Fruit fly (Drosophila melanogaster) whole organism, prepupa: ENCODE results near the gene CG5535.

Experiments
- Blimp-1 ChIP-seq: fragments of 200-800 bp; sonication (Bioruptor generic); optimal IDR thresholded peaks from 3 replicates; lab custom pipeline; 2017; ENCODE audit warnings: missing biosample characterization, missing genetic modification characterization, mild to moderate bottlenecking, moderate library complexity, missing genetic modification reagents
- CG10631 ChIP-seq: fragments of 200-800 bp; sonication (Bioruptor generic); optimal IDR thresholded peaks from 2 replicates; lab custom pipeline; 2016; ENCODE audit warnings: missing biosample characterization, missing genetic modification characterization
- CG10669 ChIP-seq: fragments of 200-800 bp; sonication (Bioruptor generic); optimal IDR thresholded peaks from 3 replicates; lab custom pipeline; 2018; ENCODE audit warnings: missing biosample characterization, mild to moderate bottlenecking, missing genetic modification characterization, moderate library complexity
- CG11294 ChIP-seq: fragments of 200-800 bp; sonication (Bioruptor generic); IDR thresholded peaks from 2 replicates; pipeline ENCODE4 v1.3.6; 2022; ENCODE audit warnings: missing biosample characterization, missing genetic modification characterization
- CG11762 ChIP-seq: fragments of 200-800 bp; sonication (Bioruptor generic); optimal IDR thresholded peaks from 3 replicates; lab custom pipeline; 2016; ENCODE audit warnings: missing biosample characterization, missing genetic modification characterization; ENCODE audit not compliant: insufficient read depth
- CG11902 ChIP-seq: fragments of 200-800 bp; sonication (Bioruptor generic); optimal IDR thresholded peaks from 3 replicates; lab custom pipeline; 2016; ENCODE audit warnings: missing biosample characterization, missing genetic modification characterization
- CG15336 ChIP-seq: fragments of 200-800 bp; sonication (Bioruptor generic); IDR thresholded peaks from 2 replicates; pipeline ENCODE4 v1.3.6; 2022; ENCODE audit warnings: missing biosample characterization, missing genetic modification characterization
- CG1621 ChIP-seq: fragments of 200-800 bp; sonication (Bioruptor generic); optimal IDR thresholded peaks from 3 replicates; lab custom pipeline; 2018; ENCODE audit warnings: missing biosample characterization, mild to moderate bottlenecking, missing genetic modification characterization
- CG16779 ChIP-seq: fragments of 200-800 bp; sonication (Bioruptor generic); optimal IDR thresholded peaks from 3 replicates; lab custom pipeline; 2017; ENCODE audit warnings: missing biosample characterization, mild to moderate bottlenecking, missing genetic modification characterization
- CG3032 ChIP-seq: fragments of 200-800 bp; optimal IDR thresholded peaks from 2 replicates; lab custom pipeline; 2019; ENCODE audit warnings: missing biosample characterization, mild to moderate bottlenecking, missing genetic modification characterization, moderate library complexity
- CG31627 ChIP-seq: fragments of 200-800 bp; sonication (Bioruptor generic); optimal IDR thresholded peaks from 3 replicates; lab custom pipeline; 2016; ENCODE audit warnings: missing biosample characterization, missing genetic modification characterization
- CG32006 ChIP-seq: fragments of 200-800 bp; sonication (Bioruptor generic); optimal IDR thresholded peaks from 3 replicates; lab custom pipeline; 2017; ENCODE audit warnings: missing biosample characterization, mild to moderate bottlenecking, missing genetic modification characterization
- CG34406 ChIP-seq: fragments of 200-800 bp; sonication (Bioruptor generic); optimal IDR thresholded peaks from 3 replicates; lab custom pipeline; 2016; ENCODE audit warnings: missing biosample characterization, missing genetic modification characterization
- CG4318 ChIP-seq: fragments of 200-800 bp; sonication (Bioruptor generic); optimal IDR thresholded peaks from 3 replicates; lab custom pipeline; 2017; ENCODE audit warnings: missing biosample characterization, mild to moderate bottlenecking, missing genetic modification characterization
- CG6163 ChIP-seq: fragments of 200-800 bp; sonication (Bioruptor generic); IDR thresholded peaks from 3 replicates; pipeline ENCODE4 v1.3.6; 2022; ENCODE audit warnings: missing biosample characterization, missing genetic modification characterization
- CG6276 ChIP-seq: fragments of 200-800 bp; sonication (Bioruptor generic); optimal IDR thresholded peaks from 2 replicates; lab custom pipeline; 2017; ENCODE audit warnings: missing biosample characterization, mild to moderate bottlenecking, missing genetic modification characterization
- CG6792 ChIP-seq: fragments of 200-800 bp; sonication (Bioruptor generic); optimal IDR thresholded peaks from 3 replicates; lab custom pipeline; 2016; ENCODE audit warnings: missing biosample characterization, missing genetic modification characterization
- CG6854 ChIP-seq: fragments of 200-800 bp; sonication (Bioruptor generic); optimal IDR thresholded peaks from 2 replicates; lab custom pipeline; 2017; ENCODE audit warnings: missing biosample characterization, mild to moderate bottlenecking, missing genetic modification characterization
- CG8319 ChIP-seq: fragments of 200-800 bp; sonication (Bioruptor generic); optimal IDR thresholded peaks from 3 replicates; lab custom pipeline; 2016; ENCODE audit warnings: missing biosample characterization, missing genetic modification characterization
- CG8632 ChIP-seq: fragments of 200-800 bp; sonication (Bioruptor generic); optimal IDR thresholded peaks from 3 replicates; lab custom pipeline; 2016; ENCODE audit warnings: missing biosample characterization, missing genetic modification characterization
- CG9139 ChIP-seq: fragments of 200-800 bp; sonication (Bioruptor generic); optimal IDR thresholded peaks from 3 replicates; lab custom pipeline; 2017; ENCODE audit warnings: missing biosample characterization, mild to moderate bottlenecking, missing genetic modification characterization
- Eip78C ChIP-seq: fragments of 200-800 bp; sonication (Bioruptor generic); peaks from one replicate; lab custom pipeline; 2016; ENCODE audit warnings: missing biosample characterization, missing genetic modification characterization
- Eip93F ChIP-seq: fragments of 200-800 bp; sonication (Bioruptor generic); optimal IDR thresholded peaks from 2 replicates; lab custom pipeline; 2016; ENCODE audit warnings: missing biosample characterization, mild to moderate bottlenecking, missing genetic modification characterization
- Ets21C ChIP-seq: fragments of 200-800 bp; sonication (Bioruptor generic); optimal IDR thresholded peaks from 3 replicates; lab custom pipeline; 2016; ENCODE audit warnings: missing biosample characterization, missing genetic modification characterization
- Ets96B ChIP-seq: fragments of 200-800 bp; optimal IDR thresholded peaks from 2 replicates; lab custom pipeline; 2019; ENCODE audit warnings: missing biosample characterization, mild to moderate bottlenecking, missing genetic modification characterization, moderate library complexity
- Gug ChIP-seq: fragments of 200-800 bp; sonication (Bioruptor generic); IDR thresholded peaks from 2 replicates; pipeline ENCODE4 v1.3.6; 2022; ENCODE audit warnings: missing biosample characterization, missing genetic modification characterization
- Hr38 ChIP-seq: sonication (Bioruptor generic); optimal IDR thresholded peaks from 2 replicates; lab custom pipeline; 2016; ENCODE audit warnings: missing biosample characterization, missing genetic modification characterization
- Hr39 ChIP-seq: fragments of 200-800 bp; sonication (Bioruptor generic); optimal IDR thresholded peaks from 2 replicates; lab custom pipeline; 2016; ENCODE audit warnings: missing biosample characterization, missing genetic modification characterization
- Hr4 ChIP-seq: fragments of 200-800 bp; sonication (Bioruptor generic); optimal IDR thresholded peaks from 3 replicates; lab custom pipeline; 2016; ENCODE audit warnings: missing biosample characterization, missing genetic modification characterization
- Lpt ChIP-seq: fragments of 200-800 bp; sonication (Bioruptor generic); optimal IDR thresholded peaks from 3 replicates; lab custom pipeline; 2016; ENCODE audit warnings: missing biosample characterization, missing genetic modification characterization
- Met ChIP-seq: fragments of 200-800 bp; sonication (Bioruptor generic); optimal IDR thresholded peaks from 3 replicates; lab custom pipeline; 2016; ENCODE audit warnings: missing biosample characterization, missing genetic modification characterization
- OdsH ChIP-seq: fragments of 200-800 bp; sonication (Bioruptor generic); optimal IDR thresholded peaks from 3 replicates; lab custom pipeline; 2016; ENCODE audit warnings: missing biosample characterization, missing genetic modification characterization
- Smox ChIP-seq: fragments of 200-800 bp; sonication (Bioruptor generic); optimal IDR thresholded peaks from 3 replicates; lab custom pipeline; 2016; ENCODE audit warnings: missing biosample characterization, missing genetic modification characterization
- Sox102F ChIP-seq: fragments of 200-800 bp; sonication (Bioruptor generic); optimal IDR thresholded peaks from 2 replicates; lab custom pipeline; 2016; ENCODE audit warnings: missing biosample characterization, mild to moderate bottlenecking, missing genetic modification characterization
- Sox14 ChIP-seq: fragments of 200-800 bp; sonication (Bioruptor generic); optimal IDR thresholded peaks from 3 replicates; lab custom pipeline; 2016; ENCODE audit warnings: missing biosample characterization, missing genetic modification characterization
- Sox15 ChIP-seq: fragments of 200-800 bp; sonication (Bioruptor generic); optimal IDR thresholded peaks from 3 replicates; lab custom pipeline; 2016; ENCODE audit warnings: missing biosample characterization, missing genetic modification characterization
- achi ChIP-seq: fragments of 200-800 bp; sonication (Bioruptor generic); optimal IDR thresholded peaks from 3 replicates; lab custom pipeline; 2016; ENCODE audit warnings: missing biosample characterization, missing genetic modification characterization
- cyc ChIP-seq: fragments of 200-800 bp; sonication (Bioruptor generic); optimal IDR thresholded peaks from 3 replicates; lab custom pipeline; 2016; ENCODE audit warnings: missing biosample characterization, missing genetic modification characterization
- dac ChIP-seq: fragments of 200-800 bp; sonication (Bioruptor generic); optimal IDR thresholded peaks from 2 replicates; lab custom pipeline; 2017; ENCODE audit warnings: missing biosample characterization, mild to moderate bottlenecking, missing genetic modification characterization
- dsx ChIP-seq: fragments of 200-800 bp; optimal IDR thresholded peaks from 3 replicates; lab custom pipeline; 2019; ENCODE audit warnings: missing biosample characterization, mild to moderate bottlenecking, missing genetic modification characterization, moderate library complexity; ENCODE audit not compliant: poor library complexity, severe bottlenecking
- eg ChIP-seq: fragments of 200-800 bp; sonication (Bioruptor generic); IDR thresholded peaks from 3 replicates; pipeline ENCODE4 v1.3.6; 2022; ENCODE audit warnings: missing biosample characterization, missing genetic modification characterization
- esn ChIP-seq: fragments of 200-800 bp; sonication (Bioruptor generic); optimal IDR thresholded peaks from 2 replicates; lab custom pipeline; 2016; ENCODE audit warnings: missing biosample characterization, mild to moderate bottlenecking, missing genetic modification characterization, moderate library complexity
- fd59A ChIP-seq: fragments of 200-800 bp; sonication (Bioruptor generic); optimal IDR thresholded peaks from 2 replicates; lab custom pipeline; 2017; ENCODE audit warnings: missing biosample characterization, mild to moderate bottlenecking, missing genetic modification characterization, missing genetic modification reagents
- fkh ChIP-seq: fragments of 200-800 bp; sonication (Bioruptor generic); optimal IDR thresholded peaks from 3 replicates; lab custom pipeline; 2017; ENCODE audit warnings: missing biosample characterization, mild to moderate bottlenecking, missing genetic modification characterization, moderate library complexity
- net ChIP-seq: fragments of 200-800 bp; sonication (Bioruptor generic); optimal IDR thresholded peaks from 3 replicates; lab custom pipeline; 2016; ENCODE audit warnings: missing biosample characterization, missing genetic modification characterization
- pdm3 ChIP-seq: fragments of 200-800 bp; sonication (Bioruptor generic); optimal IDR thresholded peaks from 3 replicates; lab custom pipeline; 2016; ENCODE audit warnings: missing biosample characterization, missing genetic modification characterization
- spab ChIP-seq: fragments of 200-800 bp; sonication (Bioruptor generic); optimal IDR thresholded peaks from 2 replicates; lab custom pipeline; 2017; ENCODE audit warnings: missing biosample characterization, mild to moderate bottlenecking, missing genetic modification characterization, missing genetic modification reagents
- ss ChIP-seq, 2 experiments: fragments of 200-800 bp; sonication (Bioruptor generic); optimal IDR thresholded peaks; 2 replicates in 1 of 2; 3 replicates in 1 of 2; lab custom pipeline; 2017 to 2018; ENCODE audit warnings: mild to moderate bottlenecking in 2 of 2, missing biosample characterization in 2 of 2, missing genetic modification characterization in 2 of 2, moderate library complexity in 1 of 2
- svp ChIP-seq: fragments of 200-800 bp; sonication (Bioruptor generic); peaks from one replicate; lab custom pipeline; 2016; ENCODE audit warnings: missing biosample characterization, missing genetic modification characterization
- topi ChIP-seq: fragments of 200-800 bp; sonication (Bioruptor generic); optimal IDR thresholded peaks from 3 replicates; lab custom pipeline; 2016; ENCODE audit warnings: missing biosample characterization, missing genetic modification characterization
- vri ChIP-seq: fragments of 200-800 bp; sonication (Bioruptor generic); optimal IDR thresholded peaks from 3 replicates; lab custom pipeline; 2016; ENCODE audit warnings: missing biosample characterization, mild to moderate bottlenecking, missing genetic modification characterization

CG5535 gene

DNA sequence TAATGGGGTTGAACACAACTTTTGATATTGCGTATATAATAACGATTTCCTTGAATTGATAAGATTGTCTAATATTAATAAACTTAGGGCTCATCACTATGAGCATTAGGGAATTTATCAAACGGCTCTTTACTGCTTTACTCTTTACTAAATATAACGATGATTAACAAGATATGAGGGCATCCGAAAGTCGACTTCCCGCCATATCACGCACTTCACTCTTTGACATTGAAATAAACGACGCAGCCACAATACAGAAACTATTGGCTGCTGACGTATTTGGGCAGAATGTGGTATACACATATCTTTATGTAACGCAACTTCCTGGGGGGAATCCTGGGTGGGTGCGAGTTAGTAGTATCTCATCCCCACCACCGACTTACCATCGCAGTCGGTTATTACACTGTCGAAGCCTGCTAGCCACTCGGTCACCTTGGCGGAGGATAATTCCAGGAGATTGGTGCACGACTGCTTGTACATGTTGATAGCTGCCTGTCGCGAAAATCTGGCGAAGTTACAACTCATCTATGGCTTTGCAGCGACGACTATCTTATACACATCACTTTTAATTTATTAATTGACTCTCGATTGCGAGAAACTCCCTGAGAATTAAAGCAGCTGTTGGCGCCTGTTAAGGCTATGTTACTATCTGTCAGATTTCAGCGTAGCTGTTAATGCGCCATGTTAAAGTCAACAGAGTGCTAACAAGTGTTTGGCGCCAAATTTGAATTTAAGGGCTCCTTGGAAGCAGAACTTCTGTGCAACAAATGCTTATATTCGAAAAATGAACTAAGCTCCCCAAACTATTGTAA is 13.5 kb downstream of the CG5535 start, which contains the start of gene CG5567:
Gene CG5567 (minus strand): TSS at position 653 of the 812 bp plus-strand sequence.
- TF ChIP-seq Smox (GFP tag; lab: Kevin White, UChicago) = no peak
- no peak for TF ChIP-seq spab (GFP tag; lab: Kevin White, UChicago)
- no peak for TF ChIP-seq Lpt
- TF ChIP-seq pdm3 = no peak
- no peak for TF ChIP-seq fkh (GFP tag; lab: Kevin White, UChicago)
- no peak for TF ChIP-seq CG34406 (GFP tag; lab: Kevin White, UChicago)
- no peak for TF ChIP-seq CG6276 (GFP tag; lab: Kevin White, UChicago)
- TF ChIP-seq CG3032 (tag; lab: Kevin White, UChicago) = peak; percentile 74
- TF ChIP-seq CG32006 (GFP tag; lab: Kevin White, UChicago) = peak; percentile 28
- peak; percentile 33; the same call in 1 of the 3 replicates for TF ChIP-seq eg
- TF ChIP-seq Sox102F (GFP tag; lab: Kevin White, UChicago) = no peak
- TF ChIP-seq CG6792 (GFP tag; lab: Kevin White, UChicago) = no peak
- no peak for TF ChIP-seq Blimp-1 (GFP tag; lab: Kevin White, UChicago)
- TF ChIP-seq CG10669 (GFP tag; lab: Kevin White, UChicago) = no peak
- TF ChIP-seq CG4318 (GFP tag; lab: Kevin White, UChicago) = no peak
- no peak for TF ChIP-seq Met
- no peak for TF ChIP-seq Hr39 (GFP tag; lab: Kevin White, UChicago)
- TF ChIP-seq dsx (GFP tag; lab: Kevin White, UChicago) = no peak
- TF ChIP-seq ss (GFP tag; optimal IDR thresholded peaks at IDR 0.05; lab: Kevin White, UChicago) = no peak
- TF ChIP-seq CG15336 (GFP tag; lab: Robert Waterston, UW) = no peak
- TF ChIP-seq topi (GFP tag; lab: Kevin White, UChicago) = no peak
- TF ChIP-seq CG10631 (GFP tag; lab: Kevin White, UChicago) = no peak
- no peak for TF ChIP-seq Sox15 (GFP tag; lab: Kevin White, UChicago)
- no peak for TF ChIP-seq CG11294 (GFP tag; lab: Robert Waterston, UW)
- TF ChIP-seq Hr4 (GFP tag; lab: Kevin White, UChicago) = no peak
- TF ChIP-seq fd59A = no peak
- no peak for TF ChIP-seq OdsH (GFP tag; lab: Kevin White, UChicago)
- peak; percentile 98 for TF ChIP-seq achi (GFP tag; lab: Kevin White, UChicago)
- no peak for TF ChIP-seq vri (GFP tag; lab: Kevin White, UChicago)
- TF ChIP-seq cyc (GFP tag; lab: Kevin White, UChicago) = no peak
- no peak for TF ChIP-seq net (GFP tag; lab: Kevin White, UChicago)
- no peak for TF ChIP-seq Ets21C
- TF ChIP-seq Sox14 (GFP tag; lab: Kevin White, UChicago) = peak; percentile 14
- TF ChIP-seq Hr38 (GFP tag; lab: Kevin White, UChicago) = no peak
- no peak for TF ChIP-seq CG11762 (GFP tag; lab: Kevin White, UChicago)
- TF ChIP-seq Gug (GFP tag; lab: Robert Waterston, UW) = no peak
- TF ChIP-seq dac = no peak
- no peak for TF ChIP-seq CG1621
- peak; percentile 72 for TF ChIP-seq svp (GFP tag; lab: Kevin White, UChicago)
- no peak for TF ChIP-seq CG16779
- no peak for TF ChIP-seq CG31627 (GFP tag; lab: Kevin White, UChicago)
- no peak for TF ChIP-seq CG6854
- TF ChIP-seq esn = peak; percentile 16
- TF ChIP-seq Eip78C = peak; percentile 56
- TF ChIP-seq CG8319 (GFP tag; lab: Kevin White, UChicago) = no peak
- no peak for TF ChIP-seq Eip93F (GFP tag; lab: Kevin White, UChicago)
- TF ChIP-seq CG8632 (GFP tag; lab: Kevin White, UChicago) = no peak
- no peak for TF ChIP-seq CG6163
- TF ChIP-seq Ets96B (tag; lab: Kevin White, UChicago) = no peak
- TF ChIP-seq CG11902 = no peak
- no peak for TF ChIP-seq CG9139 (GFP tag; lab: Kevin White, UChicago)
